Fruit fly (Drosophila melanogaster) whole organism, embryonic: ENCODE data around the gene CG7810.

Source experiments
- Adf1 ChIP-seq: fragments of 200-800 bp; sonication (Bioruptor generic); IDR thresholded peaks from 2 replicates; pipeline ENCODE4 v1.3.6; 2022; ENCODE audit warnings: missing biosample characterization, missing genetic modification characterization
- CG11398 ChIP-seq: fragments of 200-800 bp; sonication (Bioruptor generic); optimal IDR thresholded peaks from 2 replicates; lab custom pipeline; 2016; ENCODE audit warnings: missing biosample characterization, missing genetic modification characterization
- CG11504 ChIP-seq: fragments of 200-800 bp; sonication (Bioruptor generic); optimal IDR thresholded peaks from 3 replicates; lab custom pipeline; 2019; ENCODE audit warnings: missing biosample characterization, mild to moderate bottlenecking, missing genetic modification characterization, moderate library complexity
- CG14014 ChIP-seq: fragments of 200-800 bp; sonication (Bioruptor generic); IDR thresholded peaks from 2 replicates; pipeline ENCODE4 v1.3.6; 2022; ENCODE audit warnings: missing biosample characterization, missing genetic modification characterization
- CG14441 ChIP-seq: fragments of 200-800 bp; sonication (Bioruptor generic); IDR thresholded peaks from 2 replicates; pipeline ENCODE4 v1.3.6; 2022; ENCODE audit warnings: missing biosample characterization, missing genetic modification characterization
- CG15269 ChIP-seq: fragments of 200-800 bp; sonication (Bioruptor generic); optimal IDR thresholded peaks from 2 replicates; lab custom pipeline; 2018; ENCODE audit warnings: missing biosample characterization, mild to moderate bottlenecking, missing genetic modification characterization, moderate library complexity
- CG17186 ChIP-seq: fragments of 200-800 bp; sonication (Bioruptor generic); optimal IDR thresholded peaks from 3 replicates; lab custom pipeline; 2017; ENCODE audit warnings: missing biosample characterization, missing genetic modification reagents, missing genetic modification characterization
- CG2129 ChIP-seq: fragments of 200-800 bp; sonication (Bioruptor generic); IDR thresholded peaks from 2 replicates; pipeline ENCODE4 v1.3.6; 2022; ENCODE audit warnings: missing biosample characterization, missing genetic modification characterization; ENCODE audit not compliant: partially characterized antibody
- CG2199 ChIP-seq: fragments of 200-800 bp; sonication (Bioruptor generic); IDR thresholded peaks from 3 replicates; pipeline ENCODE4 v1.3.6; 2022; ENCODE audit warnings: missing biosample characterization, missing genetic modification characterization
- CG2875 ChIP-seq: fragments of 200-800 bp; sonication (Bioruptor generic); optimal IDR thresholded peaks from 2 replicates; lab custom pipeline; 2017; ENCODE audit warnings: missing biosample characterization, mild to moderate bottlenecking, missing genetic modification characterization, missing genetic modification reagents
- CG2889 ChIP-seq: fragments of 200-800 bp; sonication (Bioruptor generic); IDR thresholded peaks from 3 replicates; pipeline ENCODE4 v1.3.6; 2022; ENCODE audit warnings: missing biosample characterization, missing genetic modification characterization
- CG33557 ChIP-seq: fragments of 200-800 bp; sonication (Bioruptor generic); optimal IDR thresholded peaks from 2 replicates; lab custom pipeline; 2019; ENCODE audit warnings: missing biosample characterization, mild to moderate bottlenecking, missing genetic modification characterization, moderate library complexity
- CG42726 ChIP-seq: fragments of 200-800 bp; sonication (Bioruptor generic); IDR thresholded peaks from 2 replicates; pipeline ENCODE4 v1.3.6; 2022; ENCODE audit warnings: missing biosample characterization, missing genetic modification characterization; ENCODE audit not compliant: partially characterized antibody
- CG7372 ChIP-seq: fragments of 200-800 bp; sonication (Bioruptor generic); IDR thresholded peaks from 2 replicates; pipeline ENCODE4 v1.3.6; 2022; ENCODE audit warnings: missing biosample characterization, missing genetic modification characterization
- CG8359 ChIP-seq: fragments of 200-800 bp; sonication (Bioruptor generic); optimal IDR thresholded peaks from 2 replicates; lab custom pipeline; 2017; ENCODE audit warnings: missing biosample characterization, mild to moderate bottlenecking, missing genetic modification characterization, borderline replicate concordance
- CG8765 ChIP-seq: fragments of 200-800 bp; sonication (Bioruptor generic); IDR thresholded peaks from 2 replicates; pipeline ENCODE4 v1.3.6; 2022; ENCODE audit warnings: missing biosample characterization, missing genetic modification characterization
- CG9876 ChIP-seq: fragments of 200-800 bp; sonication (Bioruptor generic); optimal IDR thresholded peaks from 2 replicates; lab custom pipeline; 2016; ENCODE audit warnings: missing biosample characterization, missing genetic modification characterization
- CoRest ChIP-seq: fragments of 200-800 bp; sonication (Bioruptor generic); optimal IDR thresholded peaks from 3 replicates; lab custom pipeline; 2018; ENCODE audit warnings: missing biosample characterization, mild to moderate bottlenecking, missing genetic modification characterization, moderate library complexity
- D ChIP-seq, 2 experiments: fragments of 200-800 bp in 1 of 2; fragments of >200 bp in 1 of 2; sonication (Bioruptor generic) in 1 of 2; optimal IDR thresholded peaks; 2 replicates in 1 of 2; 3 replicates in 1 of 2; lab custom pipeline; 2017; ENCODE audit warnings: mild to moderate bottlenecking in 1 of 2, missing biosample characterization in 1 of 2, missing genetic modification characterization in 1 of 2, missing genetic modification reagents in 1 of 2
- Doc3 ChIP-seq: fragments of 200-800 bp; sonication (Bioruptor generic); IDR thresholded peaks from 3 replicates; pipeline ENCODE4 v1.3.6; 2022; ENCODE audit warnings: missing biosample characterization, missing genetic modification characterization; ENCODE audit not compliant: partially characterized antibody
- Drgx ChIP-seq: fragments of 200-800 bp; sonication (Bioruptor generic); IDR thresholded peaks from 2 replicates; pipeline ENCODE4 v1.3.6; 2022; ENCODE audit warnings: missing biosample characterization, missing genetic modification characterization
- Fer2 ChIP-seq: fragments of 200-800 bp; sonication (Bioruptor generic); optimal IDR thresholded peaks from 2 replicates; lab custom pipeline; 2018; ENCODE audit warnings: missing biosample characterization, mild to moderate bottlenecking, missing genetic modification characterization, moderate library complexity
- Lpt ChIP-seq: fragments of >200 bp; optimal IDR thresholded peaks from 2 replicates; lab custom pipeline; 2018; ENCODE audit warnings: missing biosample characterization, missing genetic modification characterization
- Med ChIP-seq: fragments of 200-800 bp; sonication (Bioruptor generic); peaks from one replicate; lab custom pipeline; 2016; ENCODE audit warnings: missing biosample characterization, missing genetic modification characterization, mild to moderate bottlenecking, inconsistent platforms, moderate library complexity
- Neu2 ChIP-seq: fragments of 200-800 bp; sonication (Bioruptor generic); optimal IDR thresholded peaks from 3 replicates; lab custom pipeline; 2016; ENCODE audit warnings: missing biosample characterization, missing genetic modification characterization, borderline replicate concordance
- Nf-YA ChIP-seq: fragments of 200-800 bp; sonication (Bioruptor generic); IDR thresholded peaks from 2 replicates; pipeline ENCODE4 v1.3.6; 2022; ENCODE audit warnings: missing biosample characterization, missing genetic modification characterization
- Oli ChIP-seq: fragments of 200-800 bp; sonication (Bioruptor generic); optimal IDR thresholded peaks from 2 replicates; lab custom pipeline; 2018; ENCODE audit warnings: missing biosample characterization, mild to moderate bottlenecking, missing genetic modification characterization, moderate library complexity
- Sox102F ChIP-seq: fragments of 200-800 bp; sonication (Bioruptor generic); optimal IDR thresholded peaks from 2 replicates; lab custom pipeline; 2018; ENCODE audit warnings: missing biosample characterization, mild to moderate bottlenecking, missing genetic modification characterization, moderate library complexity
- bbx ChIP-seq: fragments of 200-800 bp; sonication (Bioruptor generic); IDR thresholded peaks from 2 replicates; pipeline ENCODE4 v1.3.6; 2022; ENCODE audit warnings: missing biosample characterization, missing genetic modification characterization; ENCODE audit not compliant: partially characterized antibody
- cg ChIP-seq: fragments of 200-800 bp; sonication (Bioruptor generic); optimal IDR thresholded peaks from 3 replicates; lab custom pipeline; 2019; ENCODE audit warnings: missing biosample characterization, mild to moderate bottlenecking, missing genetic modification characterization, moderate library complexity
- chm ChIP-seq: fragments of 200-800 bp; sonication (Bioruptor generic); IDR thresholded peaks from 2 replicates; pipeline ENCODE4 v1.3.6; 2022; ENCODE audit warnings: missing biosample characterization, missing genetic modification characterization
- crc ChIP-seq: fragments of 200-800 bp; sonication (Bioruptor generic); optimal IDR thresholded peaks from 2 replicates; lab custom pipeline; 2016; ENCODE audit warnings: missing biosample characterization, missing genetic modification characterization
- crp ChIP-seq, 2 experiments: fragments of 200-800 bp; sonication (Bioruptor generic); optimal IDR thresholded peaks; 2 replicates in 1 of 2; 3 replicates in 1 of 2; lab custom pipeline; 2017; ENCODE audit warnings: missing biosample characterization in 2 of 2, missing genetic modification characterization in 2 of 2, mild to moderate bottlenecking in 1 of 2, moderate library complexity in 1 of 2
- ewg ChIP-seq: fragments of 200-800 bp; sonication (Bioruptor generic); optimal IDR thresholded peaks from 3 replicates; lab custom pipeline; 2017; ENCODE audit warnings: mild to moderate bottlenecking, missing biosample characterization, missing genetic modification reagents, missing genetic modification characterization
- gcm ChIP-seq: fragments of 200-800 bp; sonication (Bioruptor generic); optimal IDR thresholded peaks from 2 replicates; lab custom pipeline; 2019; ENCODE audit warnings: missing biosample characterization, mild to moderate bottlenecking, missing genetic modification characterization, moderate library complexity
- gem ChIP-seq: fragments of 200-800 bp; sonication (Bioruptor generic); optimal IDR thresholded peaks from 2 replicates; lab custom pipeline; 2019; ENCODE audit warnings: missing biosample characterization, mild to moderate bottlenecking, missing genetic modification characterization, moderate library complexity
- ind ChIP-seq: fragments of 200-800 bp; sonication (Bioruptor generic); optimal IDR thresholded peaks from 3 replicates; lab custom pipeline; 2016; ENCODE audit warnings: missing biosample characterization, missing genetic modification characterization
- lbe ChIP-seq: fragments of 200-800 bp; sonication (Bioruptor generic); optimal IDR thresholded peaks from 2 replicates; lab custom pipeline; 2016; ENCODE audit warnings: missing biosample characterization, mild to moderate bottlenecking, missing genetic modification characterization
- lmd ChIP-seq: fragments of 200-800 bp; sonication (Bioruptor generic); IDR thresholded peaks from 2 replicates; pipeline ENCODE4 v1.3.6; 2022; ENCODE audit warnings: missing biosample characterization, missing genetic modification characterization
- lov ChIP-seq, 2 experiments: fragments of 200-800 bp in 1 of 2; fragments of >200 bp in 1 of 2; sonication (Bioruptor generic) in 1 of 2; IDR thresholded peaks in 1 of 2; optimal IDR thresholded peaks in 1 of 2; 2 replicates in 1 of 2; 3 replicates in 1 of 2; pipeline versions ENCODE4 v1.3.6 to Lab custom; 2017 to 2022; ENCODE audit warnings: missing biosample characterization in 1 of 2, missing genetic modification characterization in 1 of 2
- prd ChIP-seq, 3 experiments: fragments of >200 bp in 2 of 3; fragments of 200-800 bp in 1 of 3; sonication (Bioruptor generic) in 1 of 3; optimal IDR thresholded peaks in 2 of 3; IDR thresholded peaks in 1 of 3; 2 replicates in 2 of 3; 3 replicates in 1 of 3; pipeline versions ENCODE4 v1.3.6 to Lab custom; 2017 to 2022; ENCODE audit warnings: missing biosample characterization in 1 of 3, missing genetic modification characterization in 1 of 3
- ro ChIP-seq: fragments of 200-800 bp; sonication (Bioruptor generic); IDR thresholded peaks from 2 replicates; pipeline ENCODE4 v1.3.6; 2022; ENCODE audit warnings: missing biosample characterization, missing genetic modification characterization
- sens ChIP-seq: fragments of 200-800 bp; sonication (Bioruptor generic); peaks from one replicate; lab custom pipeline; 2016; ENCODE audit warnings: missing biosample characterization, missing genetic modification characterization
- slbo ChIP-seq: fragments of 200-800 bp; sonication (Bioruptor generic); IDR thresholded peaks from 2 replicates; pipeline ENCODE4 v1.3.6; 2022; ENCODE audit warnings: missing biosample characterization, missing genetic modification characterization
- ssp ChIP-seq: fragments of 200-800 bp; sonication (Bioruptor generic); IDR thresholded peaks from 2 replicates; pipeline ENCODE4 v1.3.6; 2022; ENCODE audit warnings: missing biosample characterization, missing genetic modification characterization
- twi ChIP-seq: fragments of 200-800 bp; optimal IDR thresholded peaks from 2 replicates; lab custom pipeline; 2019; ENCODE audit warnings: missing biosample characterization, mild to moderate bottlenecking, missing genetic modification characterization, moderate library complexity
- z ChIP-seq: fragments of 200-800 bp; sonication (Bioruptor generic); IDR thresholded peaks from 3 replicates; pipeline ENCODE4 v1.3.6; 2022; ENCODE audit warnings: missing biosample characterization, missing genetic modification characterization

The CG7810 gene

DNA sequence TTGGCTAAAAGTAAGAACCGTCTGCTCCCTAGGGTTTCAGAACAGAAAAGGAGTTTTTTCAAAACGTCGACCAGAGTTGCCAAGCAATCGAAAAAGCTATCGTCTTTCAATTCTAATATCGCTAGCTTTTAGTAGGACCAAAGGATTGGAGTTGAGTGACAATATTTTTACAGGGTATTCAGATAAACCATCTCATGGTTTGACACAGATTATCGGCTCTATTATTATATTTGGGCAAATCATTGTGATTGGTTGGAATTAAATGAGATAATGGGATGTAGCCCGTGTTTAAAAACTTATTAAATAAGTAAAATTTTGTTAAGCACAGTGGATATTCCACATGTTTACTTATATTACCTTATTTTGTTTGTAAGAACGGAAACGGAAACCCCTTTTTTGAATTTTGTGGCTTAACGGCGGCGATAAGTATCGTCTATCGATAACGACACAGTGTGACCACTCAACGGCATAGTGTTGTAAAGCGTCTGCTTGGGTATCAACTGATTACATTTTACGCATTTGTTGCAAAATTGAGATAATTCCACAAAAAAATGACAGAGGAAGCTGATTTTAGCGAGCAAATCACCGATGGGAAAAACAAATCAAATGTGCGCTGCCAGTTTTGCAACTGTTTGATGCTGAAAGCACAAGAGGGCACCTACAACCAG, 9.0 kb upstream of the CG7810 start, which contains the start of the genes mtsh and strat (continued):
- TF ChIP-seq Med (GFP tag; lab: Kevin White, UChicago), result peak; percentile 95
- peak; percentile 40 for TF ChIP-seq ind (GFP tag; lab: Kevin White, UChicago)
- peak; percentile 62 for TF ChIP-seq slbo (GFP tag; lab: Robert Waterston, UW)
- TF ChIP-seq CG14441 (GFP tag; lab: Robert Waterston, UW), result peak; percentile 59
- TF ChIP-seq bbx, result peak; percentile 75
- no peak for TF ChIP-seq gem
- no peak for TF ChIP-seq z (GFP tag; lab: Robert Waterston, UW)
- no peak for TF ChIP-seq Oli (tag; lab: Kevin White, UChicago)
- no peak for TF ChIP-seq lmd (GFP tag; lab: Robert Waterston, UW)
- no peak for TF ChIP-seq Lpt
- peak; percentile 22 for TF ChIP-seq CG8359 (GFP tag; lab: Kevin White, UChicago)
- TF ChIP-seq gcm (GFP tag; lab: Kevin White, UChicago), result peak; percentile 40
- peak; percentile 7 for TF ChIP-seq ewg (GFP tag; lab: Kevin White, UChicago)
- no peak; the same call in 2 of the 3 replicates for TF ChIP-seq Doc3 (GFP tag; lab: Robert Waterston, UW)
- peak; percentile 91 for TF ChIP-seq sens
- TF ChIP-seq CG42726 (GFP tag; lab: Robert Waterston, UW), result no peak
- TF ChIP-seq twi (tag; lab: Kevin White, UChicago), result peak; percentile 21
- peak in 1 of 2 experiments; percentile 47 for TF ChIP-seq crp (GFP tag; optimal IDR thresholded peaks at IDR 0.05; lab: Kevin White, UChicago)
- TF ChIP-seq crc (GFP tag; lab: Kevin White, UChicago), result no peak
- TF ChIP-seq Adf1 (GFP tag; lab: Robert Waterston, UW), result no peak
- no peak for TF ChIP-seq CG15269 (tag; lab: Kevin White, UChicago)
- TF ChIP-seq prd (optimal IDR thresholded peaks at IDR 0.05; lab: Kevin White, UChicago), result no peak
- TF ChIP-seq prd (GFP tag; IDR thresholded peaks at IDR 0.05; lab: Robert Waterston, UW), result peak; percentile 30; the same call in 1 of the 3 replicates
- no peak for TF ChIP-seq ro (GFP tag; lab: Robert Waterston, UW)
- no peak for TF ChIP-seq CG2129 (GFP tag; lab: Robert Waterston, UW)
- no peak for TF ChIP-seq D (optimal IDR thresholded peaks at IDR 0.05; lab: Kevin White, UChicago)
- TF ChIP-seq D (GFP tag; optimal IDR thresholded peaks at IDR 0.05; lab: Kevin White, UChicago), result peak; percentile 53
- no peak for TF ChIP-seq CG11398 (GFP tag; lab: Kevin White, UChicago)
- TF ChIP-seq CG2889 (GFP tag; lab: Robert Waterston, UW), result no peak
- TF ChIP-seq Nf-YA, result no peak
- 0 out of 2 replicates have a peak, but pooled peaks have one; percentile 8 for TF ChIP-seq CG7372 (GFP tag; lab: Robert Waterston, UW)
- no peak for TF ChIP-seq CG11504
- TF ChIP-seq CG17186, result peak; percentile 40
- no peak for TF ChIP-seq Sox102F (GFP tag; lab: Kevin White, UChicago)
- TF ChIP-seq Fer2 (tag; lab: Kevin White, UChicago), result peak; percentile 31
- peak; percentile 9; the same call in 1 of the 2 replicates for TF ChIP-seq CG14014 (GFP tag; lab: Robert Waterston, UW)
- TF ChIP-seq CG9876 (GFP tag; lab: Kevin White, UChicago), result peak; percentile 6
- peak; percentile 56 for TF ChIP-seq chm
- no peak for TF ChIP-seq Drgx (GFP tag; lab: Robert Waterston, UW)
- TF ChIP-seq CG2199 (GFP tag; lab: Robert Waterston, UW), result no peak
- TF ChIP-seq Neu2 (GFP tag; lab: Kevin White, UChicago), result no peak
- peak; percentile 30 for TF ChIP-seq lbe (GFP tag; lab: Kevin White, UChicago)
- TF ChIP-seq ssp (GFP tag; lab: Robert Waterston, UW), result no peak
- TF ChIP-seq lov (optimal IDR thresholded peaks at IDR 0.05; lab: Kevin White, UChicago), result no peak
- peak; percentile 83; the same call in 2 of the 3 replicates for TF ChIP-seq lov (GFP tag; IDR thresholded peaks at IDR 0.05; lab: Robert Waterston, UW)
- no peak for TF ChIP-seq cg
- no peak for TF ChIP-seq CG8765 (GFP tag; lab: Robert Waterston, UW)
- peak; percentile 48 for TF ChIP-seq CoRest (tag; lab: Kevin White, UChicago)
- TF ChIP-seq CG33557 (GFP tag; lab: Kevin White, UChicago), result peak; percentile 59
- peak; percentile 6 for TF ChIP-seq CG2875 (GFP tag; lab: Kevin White, UChicago)
